Worm (Caenorhabditis elegans): Measurements from ENCODE around the gene F43C11.3.

F43C11.3 gene

DNA sequence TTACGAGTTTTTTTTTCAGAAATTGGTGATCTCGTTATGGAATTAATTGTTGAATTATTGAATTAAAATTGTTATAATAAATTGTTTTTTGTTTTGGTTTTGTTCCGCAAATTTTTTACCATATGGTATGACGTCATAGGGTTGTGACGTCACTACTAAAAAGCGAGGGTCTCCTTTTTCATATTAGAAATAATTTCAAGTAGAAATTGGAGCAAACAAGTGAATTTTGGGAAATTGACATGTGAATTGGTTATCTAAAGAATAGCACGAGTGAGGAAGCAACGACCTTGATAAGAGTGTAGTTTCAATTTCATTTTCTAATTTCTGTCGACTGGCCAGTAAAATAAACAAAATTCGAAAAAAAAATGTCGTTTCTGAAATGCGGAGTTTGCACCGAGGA is 17.5 kb upstream of the F43C11.3 start, which contains the start of gene F43C11.7:
Gene F43C11.7, plus strand, starts transcription at position 326 of the 400 bp plus-strand sequence.
- TF ChIP-seq zip-8 (tag; optimal IDR thresholded peaks at IDR 0.05) (peak; percentile 98), elt-1 (tag; optimal IDR thresholded peaks at IDR 0.05; ENCODE audit: borderline replicate concordance, insufficient read depth) (no peak), nhr-28 (tag; optimal IDR thresholded peaks at IDR 0.05) (no peak)

DNA sequence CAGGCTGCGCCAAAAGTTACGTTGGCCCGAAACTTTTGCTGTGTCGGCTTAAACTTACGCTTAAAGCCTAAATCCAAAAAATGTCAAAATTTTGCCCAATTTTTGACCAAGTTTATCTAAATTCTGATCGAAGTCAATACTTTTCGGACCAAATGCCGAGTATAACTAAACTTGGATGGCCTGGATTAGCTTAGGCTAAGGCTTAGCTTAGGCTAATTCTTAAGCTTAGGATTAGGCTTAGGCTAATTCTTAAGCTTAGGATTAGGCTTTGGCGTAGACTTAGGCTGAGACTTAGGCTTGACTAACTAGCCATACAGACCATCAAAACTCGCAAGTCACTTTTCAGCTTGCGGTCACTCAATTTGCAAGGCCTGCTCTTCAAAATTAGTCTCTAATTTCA is 16.9 kb upstream of the F43C11.3 start:
- TF ChIP-seq nhr-12 (tag; optimal IDR thresholded peaks at IDR 0.05) = no peak
- TF ChIP-seq ham-2 (GFP tag; optimal IDR thresholded peaks at IDR 0.05) = peak; percentile 12
- no peak for TF ChIP-seq elt-1 (tag; optimal IDR thresholded peaks at IDR 0.05; ENCODE audit: borderline replicate concordance, insufficient read depth)

- TF ChIP-seq sptf-1 (tag; optimal IDR thresholded peaks at IDR 0.05) = no peak
- TF ChIP-seq nhr-28 (tag; optimal IDR thresholded peaks at IDR 0.05) = no peak
- TF ChIP-seq ham-2 (GFP tag; optimal IDR thresholded peaks at IDR 0.05) = no peak
- no peak for TF ChIP-seq lin-13 (tag; optimal IDR thresholded peaks at IDR 0.05)
- no peak for TF ChIP-seq elt-3 (tag; optimal IDR thresholded peaks at IDR 0.05)
- peak; percentile 26 for TF ChIP-seq ces-1 (GFP tag; optimal IDR thresholded peaks at IDR 0.05)
- no peak for TF ChIP-seq cnd-1 (tag; optimal IDR thresholded peaks at IDR 0.05)
- no peak for TF ChIP-seq snpc-4 (tag; optimal IDR thresholded peaks at IDR 0.05)
- TF ChIP-seq blmp-1 (tag; optimal IDR thresholded peaks at IDR 0.05) = no peak
- TF ChIP-seq ceh-43 (GFP tag; optimal IDR thresholded peaks at IDR 0.05) = no peak
- no peak for TF ChIP-seq bed-3 (GFP tag; optimal IDR thresholded peaks at IDR 0.05)
- TF ChIP-seq hlh-1 (tag; optimal IDR thresholded peaks at IDR 0.05) = peak; percentile 37
- TF ChIP-seq nhr-237 (tag; optimal IDR thresholded peaks at IDR 0.05) = no peak
Observed at ce11 chrII:2340974-2341373, 12.1 kb upstream of the F43C11.3 start.

ce11 chrII:2341515-2341914 is 11.6 kb upstream of the F43C11.3 start, which contains the start of gene enri-1:
enri-1 (minus strand) TSS chrII:2341615.
- TF ChIP-seq bed-3 (GFP tag; optimal IDR thresholded peaks at IDR 0.05) (no peak), M03D4.4 (tag; optimal IDR thresholded peaks at IDR 0.05) (no peak), snpc-4 (tag; optimal IDR thresholded peaks at IDR 0.05) (no peak), mls-2 (tag; optimal IDR thresholded peaks at IDR 0.05) (no peak), mep-1 (tag; optimal IDR thresholded peaks at IDR 0.05) (no peak), unc-62 (GFP tag; optimal IDR thresholded peaks at IDR 0.05) (no peak), hlh-1 (tag; optimal IDR thresholded peaks at IDR 0.05) (no peak), unc-120 (tag; optimal IDR thresholded peaks at IDR 0.05; ENCODE audit: poor library complexity, severe bottlenecking) (no peak), sptf-1 (tag; optimal IDR thresholded peaks at IDR 0.05) (no peak), ces-1 (GFP tag; optimal IDR thresholded peaks at IDR 0.05) (no peak), nhr-12 (tag; optimal IDR thresholded peaks at IDR 0.05) (no peak), pha-4 (tag; optimal IDR thresholded peaks at IDR 0.05) (no peak), tbx-8 (GFP tag; optimal IDR thresholded peaks at IDR 0.05) (no peak), flh-1 (GFP tag; optimal IDR thresholded peaks at IDR 0.05) (no peak), ceh-39 (tag; optimal IDR thresholded peaks at IDR 0.05) (no peak)

- TF ChIP-seq cnd-1 (tag; optimal IDR thresholded peaks at IDR 0.05) (no peak), sem-2 (GFP tag; optimal IDR thresholded peaks at IDR 0.05) (no peak), pha-4 (tag; optimal IDR thresholded peaks at IDR 0.05) (no peak), ceh-39 (tag; optimal IDR thresholded peaks at IDR 0.05) (peak; percentile 26), bed-3 (GFP tag; optimal IDR thresholded peaks at IDR 0.05) (no peak), mab-5 (tag; optimal IDR thresholded peaks at IDR 0.05) (no peak), nhr-28 (tag; optimal IDR thresholded peaks at IDR 0.05) (no peak), hlh-1 (tag; optimal IDR thresholded peaks at IDR 0.05) (peak; percentile 13), mep-1 (tag; optimal IDR thresholded peaks at IDR 0.05) (peak; percentile 8), lin-32 (GFP tag; optimal IDR thresholded peaks at IDR 0.05) (no peak), nhr-2 (tag; optimal IDR thresholded peaks at IDR 0.05) (no peak), nhr-12 (tag; optimal IDR thresholded peaks at IDR 0.05) (no peak), ztf-11 (tag; optimal IDR thresholded peaks at IDR 0.05) (no peak), sptf-1 (tag; optimal IDR thresholded peaks at IDR 0.05) (no peak), unc-120 (tag; optimal IDR thresholded peaks at IDR 0.05; ENCODE audit: poor library complexity, severe bottlenecking) (no peak), ceh-83 (GFP tag; optimal IDR thresholded peaks at IDR 0.05) (no peak), snpc-4 (tag; optimal IDR thresholded peaks at IDR 0.05) (no peak), elt-1 (tag; optimal IDR thresholded peaks at IDR 0.05; ENCODE audit: borderline replicate concordance, insufficient read depth) (no peak), ham-2 (GFP tag; optimal IDR thresholded peaks at IDR 0.05) (no peak), blmp-1 (tag; optimal IDR thresholded peaks at IDR 0.05) (no peak), mls-2 (tag; optimal IDR thresholded peaks at IDR 0.05) (no peak), lsy-2 (tag; optimal IDR thresholded peaks at IDR 0.05) (peak; percentile 20), lin-13 (tag; optimal IDR thresholded peaks at IDR 0.05) (peak; percentile 41), nhr-237 (tag; optimal IDR thresholded peaks at IDR 0.05) (no peak), unc-62 (GFP tag; optimal IDR thresholded peaks at IDR 0.05) (no peak), ceh-43 (GFP tag; optimal IDR thresholded peaks at IDR 0.05) (no peak), drap-1 (GFP tag; optimal IDR thresholded peaks at IDR 0.05) (no peak)
Observed at ce11 chrII:2342004-2342479, 11.1 kb upstream of the F43C11.3 start, which contains the start of gene F43C11.6. F43C11.6 (plus strand) TSS chrII:2342429.

All from whole organism, mixed stage, embryonic.